Fruit fly (Drosophila melanogaster) S2 (cell line): ENCODE measurements around the gene IscU.

Experiments
- CG8478 ChIP-seq: fragments of >200 bp; optimal IDR thresholded peaks from 2 replicates; lab custom pipeline; 2018
- CTCF ChIP-seq, 2 experiments: fragments of >200 bp; optimal IDR thresholded peaks; 2 replicates each; lab custom pipeline; 2018

DNA sequence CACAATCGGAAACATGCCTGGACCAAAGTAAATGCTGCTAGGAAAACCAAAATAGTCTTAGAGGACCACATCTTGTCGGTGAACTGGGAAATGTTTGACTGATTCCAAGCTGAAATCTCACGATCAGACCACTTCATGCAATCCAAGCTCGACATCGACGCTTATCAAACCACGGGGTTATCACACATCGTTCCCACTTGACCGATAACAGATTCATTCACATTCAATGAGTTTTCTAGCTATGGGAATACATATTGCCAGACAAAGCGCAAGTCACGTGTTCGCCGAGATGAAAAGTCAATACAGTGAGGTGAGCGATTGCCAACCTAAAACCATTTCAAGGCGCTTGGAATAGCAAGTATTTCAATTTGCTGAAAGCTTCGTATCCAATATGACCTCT, 14.3 kb downstream of the IscU start:
- TF ChIP-seq CG8478 (lab: Kevin White, UChicago): no peak
- TF ChIP-seq CTCF (optimal IDR thresholded peaks at IDR 0.05; lab: Kevin White, UChicago): no peak
